Worm (Caenorhabditis elegans) whole organism, L3 larva: ENCODE data around the gene ebax-1.

Experiments
- ZK546.5 ChIP-seq: sonication (generic microtip); optimal IDR thresholded peaks from 2 replicates; lab custom pipeline; 2017; ENCODE audit warnings: missing biosample characterization, missing genetic modification characterization
- aly-2 ChIP-seq: fragments of 150-350 bp; optimal IDR thresholded peaks from 2 replicates; lab custom pipeline; 2014; ENCODE audit warnings: missing biosample characterization, missing genetic modification characterization
- ama-1 ChIP-seq: fragments of 150-350 bp; optimal IDR thresholded peaks from 2 replicates; lab custom pipeline; 2018
- ceh-16 ChIP-seq: sonication (generic microtip); optimal IDR thresholded peaks from 2 replicates; lab custom pipeline; 2017; ENCODE audit warnings: missing biosample characterization, missing genetic modification characterization
- ceh-28 ChIP-seq: fragments of 150-350 bp; optimal IDR thresholded peaks from 2 replicates; lab custom pipeline; 2014; ENCODE audit warnings: missing biosample characterization, missing genetic modification reagents, missing genetic modification characterization
- ceh-82 ChIP-seq: fragments of 150-350 bp; optimal IDR thresholded peaks from 2 replicates; lab custom pipeline; 2014; ENCODE audit warnings: missing biosample characterization, missing genetic modification characterization
- egl-27 ChIP-seq: sonication (generic microtip); optimal IDR thresholded peaks from 4 replicates; lab custom pipeline; 2017; ENCODE audit warnings: missing biosample characterization, missing genetic modification reagents, missing genetic modification characterization
- elt-1 ChIP-seq: fragments of 150-350 bp; optimal IDR thresholded peaks from 2 replicates; lab custom pipeline; 2014; ENCODE audit warnings: missing biosample characterization, missing genetic modification characterization
- elt-3 ChIP-seq, 3 experiments: fragments of 150-350 bp in 1 of 3; sonication (generic microtip) in 2 of 3; optimal IDR thresholded peaks; 2 replicates in 2 of 3; 4 replicates in 1 of 3; lab custom pipeline; 2014 to 2017; ENCODE audit warnings: missing biosample characterization in 3 of 3, missing genetic modification characterization in 3 of 3
- eor-1 ChIP-seq, 2 experiments: fragments of 150-350 bp; optimal IDR thresholded peaks; 2 replicates each; lab custom pipeline; 2014 to 2018; ENCODE audit warnings: missing biosample characterization in 2 of 2, missing genetic modification characterization in 2 of 2
- fkh-10 ChIP-seq: sonication (generic microtip); optimal IDR thresholded peaks from 2 replicates; lab custom pipeline; 2017; ENCODE audit warnings: missing biosample characterization, missing genetic modification reagents, missing genetic modification characterization
- hmg-11 ChIP-seq: sonication (generic microtip); optimal IDR thresholded peaks from 2 replicates; lab custom pipeline; 2016; ENCODE audit warnings: missing genetic modification characterization, missing compliant biosample characterization
- jun-1 ChIP-seq: fragments of 150-350 bp; optimal IDR thresholded peaks from 2 replicates; lab custom pipeline; 2014; ENCODE audit warnings: missing biosample characterization, missing genetic modification reagents, missing genetic modification characterization
- lin-39 ChIP-seq: fragments of 150-350 bp; optimal IDR thresholded peaks from 2 replicates; lab custom pipeline; 2018; ENCODE audit warnings: missing biosample characterization, missing genetic modification reagents, missing genetic modification characterization
- lsy-12 ChIP-seq: sonication (generic microtip); optimal IDR thresholded peaks from 2 replicates; lab custom pipeline; 2016; ENCODE audit warnings: mild to moderate bottlenecking, missing genetic modification characterization, missing compliant biosample characterization
- mdl-1 ChIP-seq: fragments of 150-350 bp; optimal IDR thresholded peaks from 2 replicates; lab custom pipeline; 2014; ENCODE audit warnings: missing biosample characterization, missing genetic modification characterization
- mml-1 ChIP-seq: fragments of 150-350 bp; sonication (generic microtip); optimal IDR thresholded peaks from 3 replicates; lab custom pipeline; 2014; ENCODE audit warnings: missing biosample characterization, missing genetic modification characterization
- nfya-1 ChIP-seq: sonication (generic microtip); optimal IDR thresholded peaks from 2 replicates; lab custom pipeline; 2017; ENCODE audit warnings: missing genetic modification characterization, mild to moderate bottlenecking, missing compliant biosample characterization, antibody characterized with exemption, moderate library complexity; ENCODE audit not compliant: insufficient read depth
- nhr-12 ChIP-seq: fragments of 150-350 bp; optimal IDR thresholded peaks from 2 replicates; lab custom pipeline; 2014; ENCODE audit warnings: missing biosample characterization, missing genetic modification characterization
- nhr-23 ChIP-seq: fragments of 150-350 bp; optimal IDR thresholded peaks from 2 replicates; lab custom pipeline; 2014; ENCODE audit warnings: missing biosample characterization, missing genetic modification reagents, missing genetic modification characterization
- nhr-237 ChIP-seq: fragments of 150-350 bp; optimal IDR thresholded peaks from 2 replicates; lab custom pipeline; 2014; ENCODE audit warnings: missing biosample characterization, missing genetic modification characterization
- nhr-25 ChIP-seq: sonication (generic microtip); optimal IDR thresholded peaks from 2 replicates; lab custom pipeline; 2017; ENCODE audit warnings: missing biosample characterization, missing genetic modification characterization
- nhr-43 ChIP-seq: sonication (generic microtip); optimal IDR thresholded peaks from 2 replicates; lab custom pipeline; 2016; ENCODE audit warnings: mild to moderate bottlenecking, missing genetic modification characterization, missing compliant biosample characterization; ENCODE audit not compliant: poor library complexity, severe bottlenecking
- nhr-77 ChIP-seq: fragments of 150-350 bp; optimal IDR thresholded peaks from 2 replicates; lab custom pipeline; 2014; ENCODE audit warnings: missing biosample characterization, missing genetic modification characterization
- pha-4 ChIP-seq: fragments of 150-350 bp; optimal IDR thresholded peaks from 2 replicates; lab custom pipeline; 2014; ENCODE audit warnings: missing biosample characterization, missing genetic modification reagents, missing genetic modification characterization
- sea-2 ChIP-seq: fragments of 150-350 bp; sonication (generic microtip); optimal IDR thresholded peaks from 4 replicates; lab custom pipeline; 2014; ENCODE audit warnings: missing biosample characterization, missing genetic modification reagents, missing genetic modification characterization
- skn-1 ChIP-seq: fragments of 150-350 bp; optimal IDR thresholded peaks from 2 replicates; lab custom pipeline; 2014; ENCODE audit warnings: missing biosample characterization, missing genetic modification characterization
- snpc-4 ChIP-seq: fragments of 150-350 bp; optimal IDR thresholded peaks from 2 replicates; lab custom pipeline; 2014; ENCODE audit warnings: missing biosample characterization, missing genetic modification characterization
- unc-39 ChIP-seq: sonication (generic microtip); optimal IDR thresholded peaks from 4 replicates; lab custom pipeline; 2017; ENCODE audit warnings: missing biosample characterization, missing genetic modification characterization
- ztf-11 ChIP-seq: fragments of 150-350 bp; optimal IDR thresholded peaks from 2 replicates; lab custom pipeline; 2014; ENCODE audit warnings: missing biosample characterization, missing genetic modification characterization
- ztf-4 ChIP-seq: fragments of 150-350 bp; optimal IDR thresholded peaks from 2 replicates; lab custom pipeline; 2014; ENCODE audit warnings: missing biosample characterization, missing genetic modification characterization

Gene ebax-1

ce11 chrIV:10295084-10295483, 8.3 kb downstream of the ebax-1 start, which contains the start of gene R09E10.13:
TSS of gene R09E10.13 (minus strand) at chrIV:10295144.
- TF ChIP-seq nhr-12 (tag; lab: Kevin White, UChicago) = no peak
- TF ChIP-seq nhr-43 (tag; lab: Kevin White, UChicago) = peak; percentile 71
- no peak for TF ChIP-seq nhr-77
- no peak for TF ChIP-seq mdl-1
- peak; percentile 2 for TF ChIP-seq nhr-23 (tag; lab: Kevin White, UChicago)
- peak; percentile 79 for TF ChIP-seq nhr-25 (tag; lab: Kevin White, UChicago)

- no peak for TF ChIP-seq unc-39 (tag; lab: Kevin White, UChicago)
- no peak for TF ChIP-seq ama-1 (lab: Kevin White, UChicago)
- TF ChIP-seq mdl-1 = no peak
- no peak for TF ChIP-seq fkh-10 (GFP tag; lab: Kevin White, UChicago)
- no peak for TF ChIP-seq egl-27 (tag; lab: Kevin White, UChicago)
- TF ChIP-seq hmg-11 (tag; lab: Kevin White, UChicago) = no peak
- no peak for TF ChIP-seq aly-2 (tag; lab: Kevin White, UChicago)
- no peak for TF ChIP-seq nhr-77
- no peak for TF ChIP-seq ceh-16 (tag; lab: Kevin White, UChicago)
- TF ChIP-seq snpc-4 (tag; lab: Kevin White, UChicago) = no peak
- no peak for TF ChIP-seq lin-39
- no peak for TF ChIP-seq lsy-12
- no peak for TF ChIP-seq pha-4
- no peak for TF ChIP-seq ztf-4 (tag; lab: Kevin White, UChicago)
- no peak for TF ChIP-seq eor-1 (tag; optimal IDR thresholded peaks at IDR 0.05; lab: Kevin White, UChicago)
- TF ChIP-seq nhr-237 = no peak
- TF ChIP-seq skn-1 = no peak
- no peak for TF ChIP-seq nhr-43 (tag; lab: Kevin White, UChicago)
- no peak for TF ChIP-seq elt-3 (tag; optimal IDR thresholded peaks at IDR 0.05; lab: Kevin White, UChicago)
Observed at ce11 chrIV:10296036-10296435, 9.3 kb downstream of the ebax-1 start.

- TF ChIP-seq elt-1 (tag; lab: Kevin White, UChicago) (no peak), ama-1 (lab: Kevin White, UChicago) (no peak)
Observed at ce11 chrIV:10302203-10302602, 15.4 kb downstream of the ebax-1 start, which contains the start of gene R09E10.5. TSS of gene R09E10.5 (minus strand) at chrIV:10302303.

ce11 chrIV:10304383-10304782, 17.6 kb downstream of the ebax-1 start:
- no peak for TF ChIP-seq ceh-28 (tag; lab: Kevin White, UChicago)

ce11 chrIV:10310329-10310728, 23.6 kb downstream of the ebax-1 start, which contains the start of gene R09E10.8:
TSS of gene R09E10.8 (minus strand) at chrIV:10310429.
- no peak for TF ChIP-seq hmg-11 (tag; lab: Kevin White, UChicago)

- no peak for TF ChIP-seq fkh-10 (GFP tag; lab: Kevin White, UChicago)
- TF ChIP-seq nhr-25 (tag; lab: Kevin White, UChicago) = no peak
- TF ChIP-seq nhr-12 (tag; lab: Kevin White, UChicago) = no peak
- TF ChIP-seq elt-1 (tag; lab: Kevin White, UChicago) = no peak
- no peak for TF ChIP-seq nfya-1 (tag; lab: Kevin White, UChicago)
- TF ChIP-seq pha-4 = no peak
Observed at ce11 chrIV:10311115-10311514, 24.4 kb downstream of the ebax-1 start.

ce11 chrIV:10313565-10313964, 26.8 kb downstream of the ebax-1 start, which contains the start of gene acs-18:
TSS of gene acs-18 (minus strand) at chrIV:10313665.
- no peak for TF ChIP-seq ztf-11 (tag; lab: Kevin White, UChicago)
- TF ChIP-seq ZK546.5 = no peak
- no peak for TF ChIP-seq jun-1 (tag; lab: Kevin White, UChicago)
- no peak for TF ChIP-seq mdl-1
- no peak for TF ChIP-seq hmg-11 (tag; lab: Kevin White, UChicago)
- no peak for TF ChIP-seq nhr-237
- TF ChIP-seq elt-1 (tag; lab: Kevin White, UChicago) = no peak
- TF ChIP-seq sea-2 (GFP tag; lab: Kevin White, UChicago) = no peak
- TF ChIP-seq ceh-82 (tag; lab: Kevin White, UChicago) = no peak
- no peak for TF ChIP-seq fkh-10 (GFP tag; lab: Kevin White, UChicago)
- TF ChIP-seq mml-1 (tag; lab: Kevin White, UChicago) = no peak
- no peak for TF ChIP-seq nhr-25 (tag; lab: Kevin White, UChicago)
